Fruit fly (Drosophila melanogaster) whole organism, embryonic: Measurements from ENCODE around the gene CG32073.

Experiments used
- Abd-B ChIP-seq: fragments of 200-800 bp; sonication (Bioruptor generic); optimal IDR thresholded peaks from 2 replicates; lab custom pipeline; 2018; ENCODE audit warnings: missing biosample characterization, mild to moderate bottlenecking, missing genetic modification characterization, moderate library complexity
- B-H1 ChIP-seq: fragments of 200-800 bp; sonication (Bioruptor generic); IDR thresholded peaks from 3 replicates; pipeline ENCODE4 v1.3.6; 2022; ENCODE audit warnings: missing biosample characterization, missing genetic modification characterization
- Blimp-1 ChIP-seq: fragments of 200-800 bp; sonication (Bioruptor generic); optimal IDR thresholded peaks from 3 replicates; lab custom pipeline; 2018; ENCODE audit warnings: missing biosample characterization, missing genetic modification characterization, mild to moderate bottlenecking, moderate library complexity, missing genetic modification reagents
- CG10979 ChIP-seq: fragments of 200-800 bp; sonication (Bioruptor generic); optimal IDR thresholded peaks from 2 replicates; lab custom pipeline; 2018; ENCODE audit warnings: missing biosample characterization, mild to moderate bottlenecking, missing genetic modification characterization, moderate library complexity
- CG12071 ChIP-seq: fragments of 200-800 bp; sonication (Bioruptor generic); optimal IDR thresholded peaks from 3 replicates; lab custom pipeline; 2018; ENCODE audit warnings: missing biosample characterization, mild to moderate bottlenecking, missing genetic modification characterization
- CG14014 ChIP-seq: fragments of 200-800 bp; sonication (Bioruptor generic); IDR thresholded peaks from 2 replicates; pipeline ENCODE4 v1.3.6; 2022; ENCODE audit warnings: missing biosample characterization, missing genetic modification characterization
- CG15073 ChIP-seq: fragments of 200-800 bp; sonication (Bioruptor generic); optimal IDR thresholded peaks from 2 replicates; lab custom pipeline; 2016; ENCODE audit warnings: missing biosample characterization, missing genetic modification characterization
- CG15479 ChIP-seq: fragments of 200-800 bp; sonication (Bioruptor generic); optimal IDR thresholded peaks from 3 replicates; lab custom pipeline; 2019; ENCODE audit warnings: missing biosample characterization, mild to moderate bottlenecking, missing genetic modification characterization, moderate library complexity
- CG17361 ChIP-seq: fragments of 200-800 bp; sonication (Bioruptor generic); IDR thresholded peaks from 3 replicates; pipeline ENCODE4 v1.3.6; 2022; ENCODE audit warnings: missing biosample characterization, missing genetic modification characterization
- CG17802 ChIP-seq: fragments of 200-800 bp; sonication (Bioruptor generic); optimal IDR thresholded peaks from 2 replicates; lab custom pipeline; 2018; ENCODE audit warnings: missing biosample characterization, mild to moderate bottlenecking, missing genetic modification characterization, moderate library complexity
- CG1832 ChIP-seq: fragments of 200-800 bp; sonication (Bioruptor generic); optimal IDR thresholded peaks from 2 replicates; lab custom pipeline; 2017; ENCODE audit warnings: missing biosample characterization, mild to moderate bottlenecking, missing genetic modification characterization, inconsistent platforms
- CG3065 ChIP-seq: fragments of 200-800 bp; sonication (Bioruptor generic); optimal IDR thresholded peaks from 2 replicates; lab custom pipeline; 2016; ENCODE audit warnings: missing biosample characterization, missing genetic modification characterization
- CG32767 ChIP-seq: fragments of 200-800 bp; sonication (Bioruptor generic); IDR thresholded peaks from 2 replicates; pipeline ENCODE4 v1.3.6; 2022; ENCODE audit warnings: missing biosample characterization, missing genetic modification characterization
- CG5245 ChIP-seq: fragments of 200-800 bp; sonication (Bioruptor generic); optimal IDR thresholded peaks from 3 replicates; lab custom pipeline; 2016; ENCODE audit warnings: missing biosample characterization, missing genetic modification characterization
- CG6254 ChIP-seq: fragments of 200-800 bp; sonication (Bioruptor generic); optimal IDR thresholded peaks from 3 replicates; lab custom pipeline; 2017; ENCODE audit warnings: mild to moderate bottlenecking, missing biosample characterization, missing genetic modification reagents, missing genetic modification characterization
- CG6689 ChIP-seq: fragments of 200-800 bp; sonication (Bioruptor generic); IDR thresholded peaks from 2 replicates; pipeline ENCODE4 v1.3.6; 2022; ENCODE audit warnings: missing biosample characterization, missing genetic modification characterization
- CG8281 ChIP-seq: fragments of 200-800 bp; sonication (Bioruptor generic); optimal IDR thresholded peaks from 2 replicates; lab custom pipeline; 2018; ENCODE audit warnings: missing biosample characterization, mild to moderate bottlenecking, missing genetic modification characterization, moderate library complexity
- CG9876 ChIP-seq: fragments of 200-800 bp; sonication (Bioruptor generic); optimal IDR thresholded peaks from 2 replicates; lab custom pipeline; 2016; ENCODE audit warnings: missing biosample characterization, missing genetic modification characterization
- Camta ChIP-seq: fragments of 200-800 bp; sonication (Bioruptor generic); optimal IDR thresholded peaks from 2 replicates; lab custom pipeline; 2016; ENCODE audit warnings: missing biosample characterization, missing genetic modification characterization
- D ChIP-seq, 2 experiments: fragments of 200-800 bp in 1 of 2; fragments of >200 bp in 1 of 2; sonication (Bioruptor generic) in 1 of 2; optimal IDR thresholded peaks; 2 replicates in 1 of 2; 3 replicates in 1 of 2; lab custom pipeline; 2017; ENCODE audit warnings: mild to moderate bottlenecking in 1 of 2, missing biosample characterization in 1 of 2, missing genetic modification characterization in 1 of 2, missing genetic modification reagents in 1 of 2
- Doc2 ChIP-seq: fragments of 200-800 bp; sonication (Bioruptor generic); IDR thresholded peaks from 2 replicates; pipeline ENCODE4 v1.3.6; 2022; ENCODE audit warnings: missing biosample characterization, missing genetic modification characterization
- ERR ChIP-seq: fragments of 200-800 bp; sonication (Bioruptor generic); optimal IDR thresholded peaks from 2 replicates; lab custom pipeline; 2016; ENCODE audit warnings: missing biosample characterization, missing genetic modification characterization
- HLH54F ChIP-seq: fragments of 200-800 bp; sonication (Bioruptor generic); optimal IDR thresholded peaks from 3 replicates; lab custom pipeline; 2016; ENCODE audit warnings: missing biosample characterization, missing genetic modification characterization
- MBD-R2 ChIP-seq: fragments of 200-800 bp; sonication (Bioruptor generic); IDR thresholded peaks from 2 replicates; pipeline ENCODE4 v1.3.6; 2022; ENCODE audit warnings: missing biosample characterization, missing genetic modification characterization
- NfI ChIP-seq: fragments of 200-800 bp; sonication (Bioruptor generic); optimal IDR thresholded peaks from 3 replicates; lab custom pipeline; 2018; ENCODE audit warnings: missing biosample characterization, mild to moderate bottlenecking, missing genetic modification characterization, moderate library complexity
- Rx ChIP-seq: fragments of 200-800 bp; sonication (Bioruptor generic); IDR thresholded peaks from 2 replicates; pipeline ENCODE4 v1.3.6; 2022; ENCODE audit warnings: missing biosample characterization, missing genetic modification characterization
- Sry-δ ChIP-seq: fragments of 200-800 bp; sonication (Bioruptor generic); optimal IDR thresholded peaks from 2 replicates; lab custom pipeline; 2016; ENCODE audit warnings: missing biosample characterization, missing genetic modification characterization
- Vsx1 ChIP-seq: fragments of 200-800 bp; sonication (Bioruptor generic); optimal IDR thresholded peaks from 2 replicates; lab custom pipeline; 2017; ENCODE audit warnings: missing biosample characterization, mild to moderate bottlenecking, missing genetic modification characterization, missing genetic modification reagents
- ab ChIP-seq: fragments of 200-800 bp; sonication (Bioruptor generic); optimal IDR thresholded peaks from 2 replicates; lab custom pipeline; 2016; ENCODE audit warnings: missing biosample characterization, missing genetic modification characterization
- ara ChIP-seq: fragments of 200-800 bp; sonication (Bioruptor generic); IDR thresholded peaks from 2 replicates; pipeline ENCODE4 v1.3.6; 2022; ENCODE audit warnings: missing biosample characterization, missing genetic modification characterization
- ase ChIP-seq: fragments of 200-800 bp; sonication (Bioruptor generic); IDR thresholded peaks from 3 replicates; pipeline ENCODE4 v1.3.6; 2022; ENCODE audit warnings: missing biosample characterization, missing genetic modification characterization
- bab2 ChIP-seq: fragments of 200-800 bp; sonication (Bioruptor generic); optimal IDR thresholded peaks from 2 replicates; lab custom pipeline; 2016; ENCODE audit warnings: missing biosample characterization, missing genetic modification characterization
- bcd ChIP-seq: fragments of 200-800 bp; sonication (Bioruptor generic); optimal IDR thresholded peaks from 2 replicates; lab custom pipeline; 2017; ENCODE audit warnings: missing biosample characterization, mild to moderate bottlenecking, missing genetic modification characterization
- bowl ChIP-seq: fragments of 200-800 bp; sonication (Bioruptor generic); IDR thresholded peaks from 2 replicates; pipeline ENCODE4 v1.3.6; 2022; ENCODE audit warnings: missing biosample characterization, missing genetic modification characterization
- da ChIP-seq: fragments of 200-800 bp; sonication (Bioruptor generic); optimal IDR thresholded peaks from 2 replicates; lab custom pipeline; 2016; ENCODE audit warnings: missing biosample characterization, missing genetic modification characterization
- exex ChIP-seq: fragments of 200-800 bp; sonication (Bioruptor generic); optimal IDR thresholded peaks from 4 replicates; lab custom pipeline; 2018; ENCODE audit warnings: missing biosample characterization, mild to moderate bottlenecking, missing genetic modification characterization, moderate library complexity
- eyg ChIP-seq: fragments of 200-800 bp; sonication (Bioruptor generic); optimal IDR thresholded peaks from 3 replicates; lab custom pipeline; 2016; ENCODE audit warnings: missing biosample characterization, missing genetic modification characterization
- fd102C ChIP-seq: fragments of 200-800 bp; sonication (Bioruptor generic); optimal IDR thresholded peaks from 2 replicates; lab custom pipeline; 2018; ENCODE audit warnings: missing biosample characterization, mild to moderate bottlenecking, missing genetic modification characterization, moderate library complexity
- fru ChIP-seq: fragments of >200 bp; optimal IDR thresholded peaks from 2 replicates; lab custom pipeline; 2017
- fu2 ChIP-seq: fragments of 200-800 bp; sonication (Bioruptor generic); optimal IDR thresholded peaks from 2 replicates; lab custom pipeline; 2016; ENCODE audit warnings: missing biosample characterization, missing genetic modification characterization
- nom ChIP-seq: fragments of 200-800 bp; sonication (Bioruptor generic); optimal IDR thresholded peaks from 2 replicates; lab custom pipeline; 2017; ENCODE audit warnings: missing biosample characterization, missing genetic modification characterization, mild to moderate bottlenecking, moderate library complexity, missing genetic modification reagents
- pan ChIP-seq, 4 experiments: fragments of >200 bp in 3 of 4; fragments of 200-800 bp in 1 of 4; sonication (Bioruptor generic) in 1 of 4; optimal IDR thresholded peaks in 3 of 4; IDR thresholded peaks in 1 of 4; 2 replicates each; pipeline versions ENCODE4 v1.3.6 to Lab custom; 2017 to 2022; ENCODE audit warnings: missing biosample characterization in 2 of 4, missing genetic modification characterization in 2 of 4, mixed read lengths in 1 of 4
- pnt ChIP-seq: fragments of 200-800 bp; sonication (Bioruptor generic); optimal IDR thresholded peaks from 3 replicates; lab custom pipeline; 2016; ENCODE audit warnings: missing biosample characterization, missing genetic modification characterization
- schlank ChIP-seq: fragments of 200-800 bp; sonication (Bioruptor generic); optimal IDR thresholded peaks from 2 replicates; lab custom pipeline; 2018; ENCODE audit warnings: missing biosample characterization, mild to moderate bottlenecking, missing genetic modification characterization
- seq ChIP-seq: fragments of 200-800 bp; sonication (Bioruptor generic); IDR thresholded peaks from 2 replicates; pipeline ENCODE4 v1.3.6; 2022; ENCODE audit warnings: missing biosample characterization, missing genetic modification characterization
- sna ChIP-seq: fragments of 200-800 bp; sonication (Bioruptor generic); IDR thresholded peaks from 2 replicates; pipeline ENCODE4 v1.3.6; 2022; ENCODE audit warnings: missing biosample characterization, missing genetic modification characterization; ENCODE audit not compliant: partially characterized antibody
- tin ChIP-seq: fragments of 200-800 bp; sonication (Bioruptor generic); optimal IDR thresholded peaks from 3 replicates; lab custom pipeline; 2016; ENCODE audit warnings: missing biosample characterization, missing genetic modification characterization
- trem ChIP-seq: fragments of 200-800 bp; optimal IDR thresholded peaks from 3 replicates; lab custom pipeline; 2019; ENCODE audit warnings: missing biosample characterization, mild to moderate bottlenecking, missing genetic modification characterization, moderate library complexity
- ttk ChIP-seq: fragments of 200-800 bp; sonication (Bioruptor generic); IDR thresholded peaks from 2 replicates; pipeline ENCODE4 v2.1.2; 2022; ENCODE audit warnings: missing biosample characterization, missing genetic modification characterization
- vfl ChIP-seq: fragments of 200-800 bp; sonication (Bioruptor generic); optimal IDR thresholded peaks from 2 replicates; lab custom pipeline; 2016; ENCODE audit warnings: missing biosample characterization, missing genetic modification characterization
- wor ChIP-seq: fragments of 200-800 bp; sonication (Bioruptor generic); IDR thresholded peaks from 2 replicates; pipeline ENCODE4 v1.3.6; 2022; ENCODE audit warnings: missing biosample characterization, missing genetic modification characterization

CG32073 gene

dm6 chr3L:11119396-11119900 is 12.1 kb upstream of the CG32073 start (continued):
- no peak for TF ChIP-seq D (optimal IDR thresholded peaks at IDR 0.05; lab: Kevin White, UChicago)
- no peak for TF ChIP-seq D (GFP tag; optimal IDR thresholded peaks at IDR 0.05; lab: Kevin White, UChicago)
- 0 out of 2 replicates have a peak, but pooled peaks have one; percentile 13 for TF ChIP-seq MBD-R2 (GFP tag; lab: Robert Waterston, UW)
- no peak for TF ChIP-seq CG12071
- TF ChIP-seq CG8281: no peak
- no peak for TF ChIP-seq ara
- no peak for TF ChIP-seq B-H1 (GFP tag; lab: Robert Waterston, UW)
- no peak for TF ChIP-seq fru (lab: Kevin White, UChicago)
- TF ChIP-seq bcd: no peak
- TF ChIP-seq CG3065 (GFP tag; lab: Kevin White, UChicago): no peak
- TF ChIP-seq seq (GFP tag; lab: Robert Waterston, UW): no peak
- TF ChIP-seq CG9876 (GFP tag; lab: Kevin White, UChicago): no peak
- peak; percentile 16; the same call in 1 of the 2 replicates for TF ChIP-seq CG32767 (GFP tag; lab: Robert Waterston, UW)
- TF ChIP-seq CG14014 (GFP tag; lab: Robert Waterston, UW): no peak
- no peak for TF ChIP-seq wor (GFP tag; lab: Robert Waterston, UW)
- no peak for TF ChIP-seq schlank
- TF ChIP-seq CG10979 (tag; lab: Kevin White, UChicago): no peak
- TF ChIP-seq vfl (GFP tag; lab: Kevin White, UChicago): no peak
- no peak for TF ChIP-seq fu2 (GFP tag; lab: Kevin White, UChicago)
- TF ChIP-seq CG17802 (tag; lab: Kevin White, UChicago): no peak
- TF ChIP-seq CG1832 (GFP tag; lab: Kevin White, UChicago): no peak
- no peak for TF ChIP-seq pan (optimal IDR thresholded peaks at IDR 0.05; lab: Kevin White, UChicago)
- no peak for TF ChIP-seq pan (GFP tag; optimal IDR thresholded peaks at IDR 0.05 in 1 of 2, IDR thresholded peaks at IDR 0.05 in 1 of 2)
- TF ChIP-seq Vsx1 (GFP tag; lab: Kevin White, UChicago): no peak
- no peak for TF ChIP-seq CG15073 (GFP tag; lab: Kevin White, UChicago)
- no peak for TF ChIP-seq exex (tag; lab: Kevin White, UChicago)
- no peak for TF ChIP-seq CG15479 (GFP tag; lab: Kevin White, UChicago)
- no peak for TF ChIP-seq CG6689 (GFP tag; lab: Robert Waterston, UW)
- TF ChIP-seq tin (GFP tag; lab: Kevin White, UChicago): no peak
- no peak for TF ChIP-seq ERR (GFP tag; lab: Kevin White, UChicago)
- TF ChIP-seq da: no peak
- TF ChIP-seq CG5245 (GFP tag; lab: Kevin White, UChicago): no peak
- no peak for TF ChIP-seq eyg (GFP tag; lab: Kevin White, UChicago)
- no peak for TF ChIP-seq Abd-B (GFP tag; lab: Kevin White, UChicago)
- TF ChIP-seq CG6254 (GFP tag; lab: Kevin White, UChicago): no peak
- no peak for TF ChIP-seq ttk (GFP tag; lab: Robert Waterston, UW)
- no peak for TF ChIP-seq Sry-δ
- no peak for TF ChIP-seq ab
- TF ChIP-seq bowl (GFP tag; lab: Robert Waterston, UW): no peak
- no peak for TF ChIP-seq Blimp-1
- TF ChIP-seq pnt (GFP tag; lab: Kevin White, UChicago): no peak
- no peak for TF ChIP-seq CG17361 (GFP tag; lab: Robert Waterston, UW)
- TF ChIP-seq HLH54F (GFP tag; lab: Kevin White, UChicago): peak; percentile 21
- no peak for TF ChIP-seq fd102C
- no peak for TF ChIP-seq nom (GFP tag; lab: Kevin White, UChicago)
- no peak for TF ChIP-seq Rx (GFP tag; lab: Robert Waterston, UW)
- no peak for TF ChIP-seq sna (GFP tag; lab: Robert Waterston, UW)
- TF ChIP-seq Camta (GFP tag; lab: Kevin White, UChicago): no peak
- no peak for TF ChIP-seq ase (GFP tag; lab: Robert Waterston, UW)
- TF ChIP-seq NfI: no peak
- no peak for TF ChIP-seq Doc2
- TF ChIP-seq bab2 (GFP tag; lab: Kevin White, UChicago): no peak
- no peak for TF ChIP-seq trem (tag; lab: Kevin White, UChicago)
